Worm (Caenorhabditis elegans) whole organism, young adult: Measurements from ENCODE around the gene W07G1.7.

Experiments
- F39B2.1 ChIP-seq: fragments of 200-800 bp; sonication (Bioruptor generic); IDR thresholded peaks from 2 replicates; pipeline ENCODE4 v1.3.6; 2022; ENCODE audit warnings: missing genetic modification reagents, missing genetic modification characterization, missing compliant biosample characterization
- K11D2.4 ChIP-seq: fragments of 200-800 bp; sonication (Bioruptor generic); IDR thresholded peaks from 2 replicates; pipeline ENCODE4 v1.3.6; 2022; ENCODE audit warnings: missing genetic modification reagents, missing genetic modification characterization, missing compliant biosample characterization
- ama-1 ChIP-seq, 3 experiments: fragments of 150-350 bp in 1 of 3; sonication (generic microtip) in 2 of 3; optimal IDR thresholded peaks; 2 replicates each; lab custom pipeline; 2014 to 2018; ENCODE audit warnings: missing biosample characterization in 2 of 3, missing genetic modification characterization in 2 of 3, missing genetic modification reagents in 2 of 3
- atf-7 ChIP-seq: sonication (generic microtip); optimal IDR thresholded peaks from 2 replicates; lab custom pipeline; 2017; ENCODE audit warnings: mild to moderate bottlenecking, missing genetic modification characterization, missing compliant biosample characterization
- ccch-3 ChIP-seq: fragments of 200-800 bp; sonication (Bioruptor generic); optimal IDR thresholded peaks from 2 replicates; lab custom pipeline; 2018; ENCODE audit warnings: mild to moderate bottlenecking, missing genetic modification characterization, missing compliant biosample characterization
- dpl-1 ChIP-seq: fragments of 150-350 bp; optimal IDR thresholded peaks from 2 replicates; lab custom pipeline; 2014; ENCODE audit warnings: missing biosample characterization, missing genetic modification reagents, missing genetic modification characterization
- ets-4 ChIP-seq: fragments of 200-800 bp; sonication (Bioruptor generic); optimal IDR thresholded peaks from 2 replicates; lab custom pipeline; 2018; ENCODE audit warnings: mild to moderate bottlenecking, missing genetic modification characterization, missing compliant biosample characterization
- hmg-20 ChIP-seq: fragments of 200-800 bp; sonication (Bioruptor generic); IDR thresholded peaks from 2 replicates; pipeline ENCODE4 v1.3.6; 2022; ENCODE audit warnings: missing genetic modification reagents, missing genetic modification characterization, missing compliant biosample characterization
- snpc-1.3 ChIP-seq: sonication (generic microtip); optimal IDR thresholded peaks from 2 replicates; lab custom pipeline; 2017; ENCODE audit warnings: missing genetic modification characterization, mild to moderate bottlenecking, missing compliant biosample characterization, antibody characterized with exemption, moderate library complexity, missing genotype, missing genetic modification reagents; ENCODE audit not compliant: insufficient read depth

DNA sequence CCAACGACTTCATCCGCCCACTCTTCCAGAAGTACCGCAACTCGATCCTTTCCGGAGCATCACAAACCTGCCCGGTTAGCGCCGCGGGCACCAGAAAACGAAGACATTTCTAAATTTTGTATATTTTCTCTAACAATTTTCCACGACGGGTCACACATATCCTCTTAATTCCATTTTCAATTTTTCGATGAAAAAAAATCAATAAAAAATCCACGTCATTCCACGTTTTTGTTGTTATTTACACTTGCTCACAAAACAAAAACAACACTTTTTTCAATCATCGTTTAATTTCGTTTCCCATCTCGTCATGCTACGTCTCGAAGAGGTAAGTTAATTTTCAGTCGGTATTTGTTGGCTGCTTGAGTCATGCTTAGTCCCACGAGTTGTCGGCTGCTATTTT, 42.2 kb upstream of the W07G1.7 start, which contains the start of gene F01D5.7:
- TF ChIP-seq hmg-20 (GFP tag; lab: Robert Waterston, UW), result no peak
- no peak for TF ChIP-seq ets-4
- TF ChIP-seq atf-7 (tag; lab: Kevin White, UChicago), result no peak
- TF ChIP-seq K11D2.4 (GFP tag; lab: Robert Waterston, UW), result no peak
- no peak for TF ChIP-seq snpc-1.3 (tag; lab: Kevin White, UChicago)
- no peak for TF ChIP-seq dpl-1 (GFP tag; lab: Kevin White, UChicago)
- TF ChIP-seq ccch-3 (GFP tag; lab: Kevin White, UChicago), result no peak
- TF ChIP-seq ama-1 (optimal IDR thresholded peaks at IDR 0.05; lab: Kevin White, UChicago), result no peak
- no peak for TF ChIP-seq ama-1 (GFP tag; optimal IDR thresholded peaks at IDR 0.05; lab: Kevin White, UChicago)
- no peak for TF ChIP-seq F39B2.1 (GFP tag; lab: Robert Waterston, UW)
